Fruit fly (Drosophila melanogaster) whole organism, adult: Measurements from ENCODE around the gene Tbh.

ENCODE experiments used
- CG11617 ChIP-seq: fragments of 200-800 bp; sonication (Bioruptor generic); optimal IDR thresholded peaks from 2 replicates; lab custom pipeline; 2017; ENCODE audit warnings: mild to moderate bottlenecking, missing biosample characterization, missing genetic modification reagents, missing genetic modification characterization
- CG12768 ChIP-seq: fragments of 200-800 bp; sonication (Bioruptor generic); optimal IDR thresholded peaks from 2 replicates; lab custom pipeline; 2017; ENCODE audit warnings: missing biosample characterization, missing genetic modification characterization, mild to moderate bottlenecking, moderate library complexity, missing genetic modification reagents
- CG14711 ChIP-seq: fragments of 200-800 bp; sonication (Bioruptor generic); optimal IDR thresholded peaks from 2 replicates; lab custom pipeline; 2018; ENCODE audit warnings: missing biosample characterization, mild to moderate bottlenecking, missing genetic modification characterization, moderate library complexity
- CG1620 ChIP-seq: fragments of 200-800 bp; sonication (Bioruptor generic); optimal IDR thresholded peaks from 2 replicates; lab custom pipeline; 2016; ENCODE audit warnings: missing biosample characterization, missing genetic modification characterization
- CG33017 ChIP-seq: fragments of 200-800 bp; sonication (Bioruptor generic); optimal IDR thresholded peaks from 2 replicates; lab custom pipeline; 2018; ENCODE audit warnings: missing biosample characterization, mild to moderate bottlenecking, missing genetic modification characterization, moderate library complexity
- CG5204 ChIP-seq: fragments of 200-800 bp; sonication (Bioruptor generic); optimal IDR thresholded peaks from 2 replicates; lab custom pipeline; 2016; ENCODE audit warnings: missing biosample characterization, missing genetic modification characterization
- CG7045 ChIP-seq: fragments of 200-800 bp; sonication (Bioruptor generic); optimal IDR thresholded peaks from 2 replicates; lab custom pipeline; 2017; ENCODE audit warnings: missing biosample characterization, mild to moderate bottlenecking, missing genetic modification characterization
- CG7101 ChIP-seq: fragments of 200-800 bp; sonication (Bioruptor generic); optimal IDR thresholded peaks from 2 replicates; lab custom pipeline; 2018; ENCODE audit warnings: missing biosample characterization, mild to moderate bottlenecking, missing genetic modification characterization, moderate library complexity
- Clk ChIP-seq: fragments of 200-800 bp; sonication (Bioruptor generic); optimal IDR thresholded peaks from 2 replicates; lab custom pipeline; 2017; ENCODE audit warnings: missing biosample characterization, missing genetic modification characterization
- Crg-1 ChIP-seq: fragments of 200-800 bp; sonication (Bioruptor generic); optimal IDR thresholded peaks from 2 replicates; lab custom pipeline; 2016; ENCODE audit warnings: missing biosample characterization, missing genetic modification characterization
- Hr96 ChIP-seq: fragments of 200-800 bp; sonication (Bioruptor generic); optimal IDR thresholded peaks from 2 replicates; lab custom pipeline; 2016; ENCODE audit warnings: missing biosample characterization, missing genetic modification characterization
- Mnt ChIP-seq: fragments of 200-800 bp; sonication (Bioruptor generic); optimal IDR thresholded peaks from 2 replicates; lab custom pipeline; 2016; ENCODE audit warnings: missing biosample characterization, mild to moderate bottlenecking, missing genetic modification characterization
- bab1 ChIP-seq: fragments of 200-800 bp; sonication (Bioruptor generic); optimal IDR thresholded peaks from 3 replicates; lab custom pipeline; 2019; ENCODE audit warnings: missing biosample characterization, mild to moderate bottlenecking, missing genetic modification characterization, moderate library complexity
- cic ChIP-seq: fragments of 200-800 bp; sonication (Bioruptor generic); optimal IDR thresholded peaks from 2 replicates; lab custom pipeline; 2017; ENCODE audit warnings: missing biosample characterization, mild to moderate bottlenecking, missing genetic modification characterization, moderate library complexity
- cnc ChIP-seq, 2 experiments: fragments of >200 bp; optimal IDR thresholded peaks; 2 replicates each; lab custom pipeline; 2017
- kay ChIP-seq: fragments of 200-800 bp; sonication (Bioruptor generic); peaks from one replicate; lab custom pipeline; 2016; ENCODE audit warnings: missing biosample characterization, missing genetic modification characterization, borderline replicate concordance
- ovo ChIP-seq: fragments of 200-800 bp; sonication (Bioruptor generic); optimal IDR thresholded peaks from 2 replicates; lab custom pipeline; 2016; ENCODE audit warnings: missing biosample characterization, missing genetic modification characterization
- pad ChIP-seq: fragments of 200-800 bp; sonication (Bioruptor generic); optimal IDR thresholded peaks from 3 replicates; lab custom pipeline; 2017; ENCODE audit warnings: missing biosample characterization, missing genetic modification characterization, mild to moderate bottlenecking, moderate library complexity, missing genetic modification reagents
- tj ChIP-seq: fragments of 200-800 bp; sonication (Bioruptor generic); optimal IDR thresholded peaks from 3 replicates; lab custom pipeline; 2017; ENCODE audit warnings: missing biosample characterization, mild to moderate bottlenecking, missing genetic modification characterization, moderate library complexity
- toe ChIP-seq: fragments of 200-800 bp; sonication (Bioruptor generic); optimal IDR thresholded peaks from 2 replicates; lab custom pipeline; 2016; ENCODE audit warnings: missing biosample characterization, missing genetic modification characterization

Gene Tbh

DNA sequence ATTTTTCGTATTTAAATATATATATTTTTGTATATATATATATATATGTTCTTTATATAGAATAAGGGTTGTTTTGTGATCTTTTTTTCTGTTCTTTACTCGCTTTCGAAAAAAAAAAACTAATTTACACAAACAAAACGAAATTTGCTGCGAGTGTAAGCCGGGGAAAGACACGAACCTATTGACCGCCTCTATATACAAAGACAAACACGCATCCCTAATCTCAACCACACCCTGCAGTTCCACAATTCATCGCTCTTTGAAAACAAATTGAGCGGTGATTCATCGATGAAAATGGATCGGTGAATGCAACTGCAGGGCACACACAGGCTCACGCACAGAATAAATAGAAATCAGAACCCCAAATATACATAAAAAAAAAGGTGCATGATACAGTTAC, 43.4 kb downstream of the Tbh start:
- no peak for TF ChIP-seq CG7101 (tag; lab: Kevin White, UChicago)

DNA sequence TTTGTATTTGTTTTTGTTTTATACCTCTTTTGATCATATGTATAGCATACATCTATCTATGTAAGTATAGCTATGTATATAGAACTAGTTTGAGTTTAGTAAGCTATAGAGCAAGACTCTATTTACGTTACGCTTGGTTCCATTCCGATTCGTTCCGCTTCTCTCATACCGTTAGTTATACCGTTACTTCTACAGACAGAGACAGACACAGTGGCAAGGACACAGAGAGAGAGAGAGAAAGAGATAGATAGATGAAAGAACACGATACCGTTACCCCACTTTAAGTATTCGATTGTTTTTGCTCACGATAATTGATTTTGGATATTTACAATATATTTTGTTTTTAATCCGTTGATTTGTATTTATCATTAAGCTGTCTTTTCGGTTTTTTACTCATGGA, 51.0 kb downstream of the Tbh start:
- TF ChIP-seq Mnt (GFP tag; lab: Kevin White, UChicago) (no peak), ovo (GFP tag; lab: Kevin White, UChicago) (peak; percentile 74)

DNA sequence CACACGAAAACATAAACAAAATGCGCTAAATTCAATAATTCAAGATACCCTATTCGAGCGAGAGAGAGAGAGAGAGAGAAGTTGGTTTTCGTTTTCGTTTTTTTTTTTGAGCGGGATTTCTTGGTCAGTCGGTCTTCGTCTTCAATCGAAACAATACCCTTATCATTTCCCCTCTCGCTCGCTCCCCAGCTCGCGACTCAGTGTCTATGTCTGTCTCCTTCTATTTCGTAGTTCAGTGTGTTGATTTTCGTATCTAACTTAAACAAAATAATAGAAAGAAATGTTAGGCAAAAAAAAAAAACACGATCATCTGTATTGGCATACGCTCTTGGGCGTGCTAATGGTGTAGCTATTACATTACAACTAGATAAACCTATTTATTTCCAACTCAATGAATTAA, 53.8 kb downstream of the Tbh start:
- TF ChIP-seq ovo (GFP tag; lab: Kevin White, UChicago) (peak; percentile 10), pad (GFP tag; lab: Kevin White, UChicago) (peak; percentile 64), Crg-1 (GFP tag; lab: Kevin White, UChicago) (no peak), kay (peak; percentile 65)

DNA sequence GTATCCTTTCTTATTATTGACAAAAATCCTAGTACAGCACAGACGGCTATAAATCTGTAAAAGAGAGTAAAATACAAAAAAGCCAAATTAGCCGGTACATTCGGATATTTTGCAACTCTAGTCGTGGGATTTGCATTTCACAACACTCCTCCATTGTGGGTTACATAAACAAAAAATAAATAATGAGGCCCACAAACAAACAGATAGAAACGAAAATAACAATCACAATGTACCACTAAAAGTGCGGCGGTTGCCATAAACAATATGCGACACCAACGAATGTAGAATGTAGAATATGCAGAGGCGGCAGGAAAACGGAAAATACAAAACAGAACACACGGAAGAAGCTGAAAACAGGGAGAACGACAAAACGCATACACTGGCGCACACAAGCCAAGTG, 60.6 kb downstream of the Tbh start:
- peak; percentile 31 for TF ChIP-seq tj (GFP tag; lab: Kevin White, UChicago)
- no peak for TF ChIP-seq Hr96 (GFP tag; lab: Kevin White, UChicago)
- TF ChIP-seq CG1620, result peak; percentile 3
- peak; percentile 2 for TF ChIP-seq pad (GFP tag; lab: Kevin White, UChicago)
- TF ChIP-seq Clk, result no peak
- TF ChIP-seq CG5204 (GFP tag; lab: Kevin White, UChicago), result no peak
- TF ChIP-seq CG7101 (tag; lab: Kevin White, UChicago), result no peak
- no peak for TF ChIP-seq ovo (GFP tag; lab: Kevin White, UChicago)
- TF ChIP-seq Mnt (GFP tag; lab: Kevin White, UChicago), result no peak
- no peak for TF ChIP-seq toe (GFP tag; lab: Kevin White, UChicago)
- TF ChIP-seq kay, result no peak
- TF ChIP-seq CG14711 (tag; lab: Kevin White, UChicago), result no peak
- no peak for TF ChIP-seq CG7045 (GFP tag; lab: Kevin White, UChicago)
- TF ChIP-seq CG12768 (GFP tag; lab: Kevin White, UChicago), result no peak
- TF ChIP-seq Crg-1 (GFP tag; lab: Kevin White, UChicago), result no peak
- TF ChIP-seq cic, result no peak
- TF ChIP-seq bab1, result no peak
- TF ChIP-seq CG33017 (tag; lab: Kevin White, UChicago), result no peak
- TF ChIP-seq CG11617, result no peak
- no peak for TF ChIP-seq cnc (optimal IDR thresholded peaks at IDR 0.05; lab: Kevin White, UChicago)

DNA sequence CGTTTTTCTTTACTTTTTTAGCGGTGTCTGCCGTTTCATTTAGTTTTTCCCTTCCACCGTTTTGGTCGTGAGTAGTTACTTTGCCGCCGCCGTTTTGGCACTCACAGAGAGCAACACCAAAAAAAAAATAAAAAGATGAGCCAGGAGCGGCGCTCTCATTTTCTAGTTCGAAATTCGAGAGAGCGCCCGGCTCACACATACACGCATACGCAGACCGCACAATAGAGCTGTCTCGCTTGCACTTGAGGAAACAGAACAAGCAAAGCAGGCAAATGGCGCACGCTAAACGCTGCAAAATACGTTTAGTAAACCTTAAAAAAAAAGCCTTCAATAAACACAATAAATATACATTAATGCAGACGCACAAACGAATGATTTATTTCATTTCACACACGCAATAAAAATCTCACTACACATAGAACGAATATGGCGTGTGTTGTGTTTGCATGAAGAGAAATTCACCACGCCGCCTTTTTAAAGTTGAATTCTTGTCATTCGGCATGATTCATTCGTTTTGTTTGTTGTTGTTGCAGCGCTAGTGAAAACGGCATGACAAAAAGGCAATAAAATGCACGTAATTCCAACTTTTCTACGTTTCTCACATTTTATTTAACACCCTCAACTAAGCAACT, 61.2 kb downstream of the Tbh start:
- TF ChIP-seq CG33017 (tag; lab: Kevin White, UChicago), result no peak
- peak; percentile 96 for TF ChIP-seq kay
- TF ChIP-seq cic, result peak; percentile 79
- TF ChIP-seq bab1, result no peak
- TF ChIP-seq tj (GFP tag; lab: Kevin White, UChicago), result no peak
- TF ChIP-seq Mnt (GFP tag; lab: Kevin White, UChicago), result peak; percentile 43
- no peak for TF ChIP-seq Crg-1 (GFP tag; lab: Kevin White, UChicago)
- TF ChIP-seq CG12768 (GFP tag; lab: Kevin White, UChicago), result no peak

DNA sequence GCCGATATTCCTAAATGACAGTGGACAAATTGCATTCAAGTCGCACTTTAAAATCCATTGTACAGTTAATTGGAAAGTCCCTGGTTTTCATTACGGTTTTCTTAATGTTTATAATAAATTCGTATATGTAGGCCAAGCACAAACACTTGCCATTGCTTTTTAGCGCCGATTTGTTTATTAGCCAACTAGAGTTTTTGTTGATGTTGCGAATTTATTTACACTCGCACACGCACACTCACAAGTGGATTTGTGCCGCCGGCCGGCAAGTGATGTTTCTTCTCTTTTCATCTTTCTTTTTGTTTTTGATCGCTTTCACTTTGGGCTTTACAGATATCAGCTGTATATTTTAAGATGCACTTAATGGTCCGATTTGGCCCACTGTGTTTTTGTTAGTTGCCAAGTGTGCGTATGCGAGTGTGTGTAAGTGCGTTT, 61.8 kb downstream of the Tbh start:
- TF ChIP-seq CG5204 (GFP tag; lab: Kevin White, UChicago), result peak; percentile 63
- peak; percentile 76 for TF ChIP-seq CG11617
- TF ChIP-seq pad (GFP tag; lab: Kevin White, UChicago), result peak; percentile 34
- TF ChIP-seq CG33017 (tag; lab: Kevin White, UChicago), result no peak
- TF ChIP-seq Mnt (GFP tag; lab: Kevin White, UChicago), result no peak
- TF ChIP-seq ovo (GFP tag; lab: Kevin White, UChicago), result peak; percentile 68
- no peak for TF ChIP-seq cic
- TF ChIP-seq Clk, result no peak
- TF ChIP-seq cnc (optimal IDR thresholded peaks at IDR 0.05; lab: Kevin White, UChicago), result no peak
- peak; percentile 72 for TF ChIP-seq CG7101 (tag; lab: Kevin White, UChicago)
- peak; percentile 67 for TF ChIP-seq Crg-1 (GFP tag; lab: Kevin White, UChicago)
- peak; percentile 62 for TF ChIP-seq Hr96 (GFP tag; lab: Kevin White, UChicago)
- peak; percentile 33 for TF ChIP-seq CG1620
- peak; percentile 44 for TF ChIP-seq CG14711 (tag; lab: Kevin White, UChicago)
- TF ChIP-seq CG7045 (GFP tag; lab: Kevin White, UChicago), result peak; percentile 43
- TF ChIP-seq kay, result no peak
- peak; percentile 6 for TF ChIP-seq CG12768 (GFP tag; lab: Kevin White, UChicago)
- TF ChIP-seq bab1, result no peak
- TF ChIP-seq toe (GFP tag; lab: Kevin White, UChicago), result peak; percentile 48
- TF ChIP-seq tj (GFP tag; lab: Kevin White, UChicago), result peak; percentile 77

DNA sequence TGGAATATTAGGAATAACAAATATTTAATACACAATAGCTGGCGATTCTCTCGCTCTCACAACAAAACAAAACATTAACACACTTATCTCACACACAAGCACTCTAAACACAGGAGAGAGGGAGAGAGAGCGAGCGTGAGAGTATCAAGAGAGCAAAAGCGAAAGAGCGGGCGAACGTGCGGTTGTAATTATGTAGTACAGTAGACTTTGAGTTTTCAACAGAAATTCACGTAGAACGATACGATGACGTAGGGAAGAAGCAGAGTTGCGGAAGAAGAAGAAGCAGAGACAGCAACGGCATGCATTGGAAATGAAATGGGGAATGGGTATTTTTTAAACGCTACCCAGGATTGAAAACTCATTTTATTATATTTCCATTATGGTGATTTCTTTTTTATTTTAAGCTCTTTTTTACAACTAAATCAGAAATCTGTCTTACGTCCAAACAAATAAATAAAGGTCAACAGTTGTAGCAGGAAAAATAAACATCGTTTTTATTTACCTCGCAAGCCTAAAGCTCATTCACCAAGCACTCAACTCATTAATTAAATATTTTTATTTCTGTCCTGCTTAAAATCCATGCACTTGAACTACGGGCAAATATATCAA, 62.4 kb downstream of the Tbh start:
- no peak for TF ChIP-seq cic
- no peak for TF ChIP-seq CG7101 (tag; lab: Kevin White, UChicago)
- TF ChIP-seq Hr96 (GFP tag; lab: Kevin White, UChicago), result peak; percentile 10
- TF ChIP-seq kay, result peak; percentile 25
- no peak for TF ChIP-seq ovo (GFP tag; lab: Kevin White, UChicago)
